Worm (Caenorhabditis elegans) whole organism, early embryonic: Measurements from ENCODE around the gene ZK177.11.

Source experiments
- ama-1 ChIP-seq: fragments of 150-350 bp; optimal IDR thresholded peaks from 2 replicates; lab custom pipeline; 2014
- flt-1 ChIP-seq: fragments of 200-800 bp; sonication (Bioruptor generic); IDR thresholded peaks from 2 replicates; pipeline ENCODE4 v1.3.6; 2022; ENCODE audit warnings: missing genetic modification characterization, missing compliant biosample characterization
- hmbx-1 ChIP-seq: sonication (generic microtip); optimal IDR thresholded peaks from 2 replicates; lab custom pipeline; 2016; ENCODE audit warnings: mild to moderate bottlenecking, missing genetic modification characterization, missing compliant biosample characterization
- hnd-1 ChIP-seq: sonication (generic microtip); optimal IDR thresholded peaks from 2 replicates; lab custom pipeline; 2016; ENCODE audit warnings: missing genetic modification characterization, missing compliant biosample characterization
- pes-1 ChIP-seq: fragments of 200-800 bp; sonication (Bioruptor generic); IDR thresholded peaks from 2 replicates; pipeline ENCODE4 v1.3.6; 2022; ENCODE audit warnings: missing genetic modification reagents, missing genetic modification characterization, missing compliant biosample characterization
- sea-1 ChIP-seq: fragments of 200-800 bp; sonication (Bioruptor generic); conservative IDR thresholded peaks from 2 replicates; pipeline ENCODE4 v1.3.6; 2022; ENCODE audit warnings: missing genetic modification characterization, missing compliant biosample characterization

DNA sequence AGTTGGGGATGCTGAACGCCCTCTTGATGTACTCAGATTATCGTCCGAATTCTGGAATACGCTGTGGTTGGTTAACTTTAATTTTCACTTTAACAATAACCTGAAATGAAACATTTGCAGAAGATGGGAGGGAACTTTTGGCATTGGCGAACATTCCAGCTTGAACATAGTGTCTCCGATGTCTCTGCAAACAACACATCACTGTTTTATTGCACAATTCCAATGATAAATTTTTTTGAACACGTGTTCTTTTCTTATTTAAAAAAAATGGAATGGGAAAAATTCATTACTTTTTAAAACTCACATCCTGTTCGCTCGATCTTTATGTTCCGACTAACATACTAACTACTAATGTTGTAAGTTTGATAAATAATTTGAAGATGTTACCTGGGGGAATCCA, 22.3 kb upstream of the ZK177.11 start, which contains the start of gene fzy-1:
- TF ChIP-seq hnd-1 (tag; lab: Kevin White, UChicago) (no peak), ama-1 (no peak), sea-1 (GFP tag; lab: Robert Waterston, UW) (no peak), hmbx-1 (tag; lab: Kevin White, UChicago) (no peak), pes-1 (GFP tag; lab: Robert Waterston, UW) (no peak), flt-1 (GFP tag; lab: Robert Waterston, UW) (no peak)
